Worm (Caenorhabditis elegans) whole organism, early embryonic: ENCODE measurements around the gene C25F9.16.

Experiments used
- B0310.2 ChIP-seq: sonication (generic microtip); optimal IDR thresholded peaks from 2 replicates; lab custom pipeline; 2016; ENCODE audit warnings: mild to moderate bottlenecking, missing genetic modification characterization, missing compliant biosample characterization
- F13C5.2 ChIP-seq: sonication (generic microtip); optimal IDR thresholded peaks from 2 replicates; lab custom pipeline; 2017; ENCODE audit warnings: mild to moderate bottlenecking, missing genetic modification characterization, inconsistent platforms, missing compliant biosample characterization
- aly-1 ChIP-seq: sonication (generic microtip); optimal IDR thresholded peaks from 2 replicates; lab custom pipeline; 2016; ENCODE audit warnings: missing genetic modification characterization, missing compliant biosample characterization
- ama-1 ChIP-seq: fragments of 150-350 bp; optimal IDR thresholded peaks from 2 replicates; lab custom pipeline; 2014
- ceh-13 ChIP-seq: fragments of 200-800 bp; sonication (Bioruptor generic); optimal IDR thresholded peaks from 2 replicates; lab custom pipeline; 2018; ENCODE audit warnings: mild to moderate bottlenecking, missing genetic modification characterization, missing compliant biosample characterization
- ceh-36 ChIP-seq: sonication (generic microtip); optimal IDR thresholded peaks from 2 replicates; lab custom pipeline; 2016; ENCODE audit warnings: missing genetic modification characterization, inconsistent platforms, missing compliant biosample characterization
- ets-7 ChIP-seq: sonication (generic microtip); optimal IDR thresholded peaks from 2 replicates; lab custom pipeline; 2016; ENCODE audit warnings: missing genotype, missing genetic modification characterization, missing compliant biosample characterization
- flt-1 ChIP-seq: fragments of 200-800 bp; sonication (Bioruptor generic); IDR thresholded peaks from 2 replicates; pipeline ENCODE4 v1.3.6; 2022; ENCODE audit warnings: missing genetic modification characterization, missing compliant biosample characterization
- hmbx-1 ChIP-seq: sonication (generic microtip); optimal IDR thresholded peaks from 2 replicates; lab custom pipeline; 2016; ENCODE audit warnings: mild to moderate bottlenecking, missing genetic modification characterization, missing compliant biosample characterization
- hmg-4 ChIP-seq: fragments of 200-800 bp; sonication (Bioruptor generic); optimal IDR thresholded peaks from 2 replicates; lab custom pipeline; 2018; ENCODE audit warnings: mild to moderate bottlenecking, missing genetic modification characterization, missing compliant biosample characterization
- hnd-1 ChIP-seq: sonication (generic microtip); optimal IDR thresholded peaks from 2 replicates; lab custom pipeline; 2016; ENCODE audit warnings: missing genetic modification characterization, missing compliant biosample characterization
- pes-1 ChIP-seq: fragments of 200-800 bp; sonication (Bioruptor generic); IDR thresholded peaks from 2 replicates; pipeline ENCODE4 v1.3.6; 2022; ENCODE audit warnings: missing genetic modification reagents, missing genetic modification characterization, missing compliant biosample characterization
- scrt-1 ChIP-seq: fragments of 200-800 bp; sonication (Bioruptor generic); IDR thresholded peaks from 2 replicates; pipeline ENCODE4 v1.3.6; 2022; ENCODE audit warnings: missing genetic modification characterization, missing compliant biosample characterization
- sea-1 ChIP-seq: fragments of 200-800 bp; sonication (Bioruptor generic); conservative IDR thresholded peaks from 2 replicates; pipeline ENCODE4 v1.3.6; 2022; ENCODE audit warnings: missing genetic modification characterization, missing compliant biosample characterization
- tbx-11 ChIP-seq: fragments of 200-800 bp; sonication (Bioruptor generic); IDR thresholded peaks from 2 replicates; pipeline ENCODE4 v1.3.6; 2022; ENCODE audit warnings: missing genetic modification characterization, missing compliant biosample characterization
- tbx-37 ChIP-seq: fragments of 200-800 bp; sonication (Bioruptor generic); conservative IDR thresholded peaks from 2 replicates; pipeline ENCODE4 v1.3.6; 2022; ENCODE audit warnings: missing genetic modification reagents, missing genetic modification characterization, missing compliant biosample characterization
- tra-4 ChIP-seq: sonication (generic microtip); optimal IDR thresholded peaks from 2 replicates; lab custom pipeline; 2017; ENCODE audit warnings: missing genetic modification characterization, missing compliant biosample characterization

The C25F9.16 gene

ce11 chrV:19433806-19434437 is at the start of gene C25F9.16:
Gene C25F9.16, plus strand, starts transcription at chrV:19434387.
- TF ChIP-seq ama-1 (lab: Kevin White, UChicago) (no peak), ceh-36 (tag; lab: Kevin White, UChicago) (no peak), tbx-11 (no peak), sea-1 (no peak), ets-7 (tag; lab: Kevin White, UChicago) (no peak), aly-1 (tag; lab: Kevin White, UChicago) (no peak), B0310.2 (no peak), F13C5.2 (tag; lab: Kevin White, UChicago) (no peak), pes-1 (GFP tag; lab: Robert Waterston, UW) (no peak), hmg-4 (GFP tag; lab: Kevin White, UChicago) (no peak), hmbx-1 (tag; lab: Kevin White, UChicago) (no peak), hnd-1 (tag; lab: Kevin White, UChicago) (no peak), scrt-1 (GFP tag; lab: Robert Waterston, UW) (no peak), ceh-13 (GFP tag; lab: Kevin White, UChicago) (no peak), tra-4 (tag; lab: Kevin White, UChicago) (no peak), flt-1 (GFP tag; lab: Robert Waterston, UW) (no peak)

- TF ChIP-seq sea-1 (no peak), aly-1 (tag; lab: Kevin White, UChicago) (no peak), ceh-13 (GFP tag; lab: Kevin White, UChicago) (no peak), tbx-37 (GFP tag; lab: Robert Waterston, UW) (no peak), flt-1 (GFP tag; lab: Robert Waterston, UW) (no peak), tbx-11 (no peak), B0310.2 (no peak)
Observed at ce11 chrV:19390029-19390428, 44.2 kb upstream of the C25F9.16 start, which contains the start of gene slcr-46.2. Gene slcr-46.2, minus strand, starts transcription at chrV:19390129.

ce11 chrV:19391242-19391641 is 42.9 kb upstream of the C25F9.16 start:
- TF ChIP-seq ets-7 (tag; lab: Kevin White, UChicago) (no peak), tbx-37 (GFP tag; lab: Robert Waterston, UW) (no peak), ceh-36 (tag; lab: Kevin White, UChicago) (no peak), aly-1 (tag; lab: Kevin White, UChicago) (no peak)

- no peak for TF ChIP-seq hnd-1 (tag; lab: Kevin White, UChicago)
- TF ChIP-seq ceh-13 (GFP tag; lab: Kevin White, UChicago) = no peak
Observed at ce11 chrV:19394750-19395149, 39.4 kb upstream of the C25F9.16 start, which contains the start of gene C25F9.8. Gene C25F9.8, plus strand, starts transcription at chrV:19395050.

ce11 chrV:19396576-19397313 is 37.4 kb upstream of the C25F9.16 start:
- no peak for TF ChIP-seq tbx-11
- TF ChIP-seq tra-4 (tag; lab: Kevin White, UChicago) = no peak
- no peak for TF ChIP-seq ceh-36 (tag; lab: Kevin White, UChicago)
- no peak for TF ChIP-seq flt-1 (GFP tag; lab: Robert Waterston, UW)
- TF ChIP-seq pes-1 (GFP tag; lab: Robert Waterston, UW) = no peak
- TF ChIP-seq ets-7 (tag; lab: Kevin White, UChicago) = no peak
- no peak for TF ChIP-seq ama-1 (lab: Kevin White, UChicago)
- TF ChIP-seq aly-1 (tag; lab: Kevin White, UChicago) = no peak
- TF ChIP-seq scrt-1 (GFP tag; lab: Robert Waterston, UW) = no peak
- no peak for TF ChIP-seq B0310.2

- TF ChIP-seq hmbx-1 (tag; lab: Kevin White, UChicago) (no peak), ets-7 (tag; lab: Kevin White, UChicago) (no peak)
Observed at ce11 chrV:19398396-19398795, 35.8 kb upstream of the C25F9.16 start.

- TF ChIP-seq aly-1 (tag; lab: Kevin White, UChicago) = no peak
- no peak for TF ChIP-seq B0310.2
- TF ChIP-seq tra-4 (tag; lab: Kevin White, UChicago) = no peak
- no peak for TF ChIP-seq pes-1 (GFP tag; lab: Robert Waterston, UW)
- TF ChIP-seq ceh-36 (tag; lab: Kevin White, UChicago) = no peak
- TF ChIP-seq hmg-4 (GFP tag; lab: Kevin White, UChicago) = no peak
- TF ChIP-seq hnd-1 (tag; lab: Kevin White, UChicago) = no peak
- TF ChIP-seq scrt-1 (GFP tag; lab: Robert Waterston, UW) = no peak
Observed at ce11 chrV:19398882-19399281, 35.3 kb upstream of the C25F9.16 start, which contains the start of gene C25F9.13. Gene C25F9.13, minus strand, starts transcription at chrV:19398982.

- no peak for TF ChIP-seq scrt-1 (GFP tag; lab: Robert Waterston, UW)
- no peak for TF ChIP-seq flt-1 (GFP tag; lab: Robert Waterston, UW)
- TF ChIP-seq F13C5.2 (tag; lab: Kevin White, UChicago) = no peak
- TF ChIP-seq B0310.2 = no peak
- no peak for TF ChIP-seq tra-4 (tag; lab: Kevin White, UChicago)
- no peak for TF ChIP-seq tbx-11
- no peak for TF ChIP-seq hmg-4 (GFP tag; lab: Kevin White, UChicago)
- TF ChIP-seq pes-1 (GFP tag; lab: Robert Waterston, UW) = no peak
- no peak for TF ChIP-seq aly-1 (tag; lab: Kevin White, UChicago)
- TF ChIP-seq hmbx-1 (tag; lab: Kevin White, UChicago) = no peak
- no peak for TF ChIP-seq sea-1
Observed at ce11 chrV:19400619-19401018, 33.6 kb upstream of the C25F9.16 start, which contains the start of gene srw-86. Gene srw-86, minus strand, starts transcription at chrV:19400719.
